Fruit fly (Drosophila melanogaster) whole organism, wandering third instar larva: ENCODE results near the gene Bacc.

ENCODE experiments used
- CG32264 ChIP-seq: fragments of 200-800 bp; sonication (Bioruptor generic); optimal IDR thresholded peaks from 2 replicates; lab custom pipeline; 2016; ENCODE audit warnings: missing biosample characterization, missing genetic modification characterization
- CG9705 ChIP-seq: fragments of 200-800 bp; sonication (Bioruptor generic); optimal IDR thresholded peaks from 2 replicates; lab custom pipeline; 2018; ENCODE audit warnings: missing biosample characterization, mild to moderate bottlenecking, missing genetic modification characterization
- Hnf4 ChIP-seq: fragments of 200-800 bp; sonication (Bioruptor generic); optimal IDR thresholded peaks from 2 replicates; lab custom pipeline; 2016; ENCODE audit warnings: missing biosample characterization, mild to moderate bottlenecking, missing genetic modification characterization
- Hr83 ChIP-seq: fragments of 200-300 bp; sonication (Bioruptor generic); optimal IDR thresholded peaks from 2 replicates; lab custom pipeline; 2016; ENCODE audit warnings: missing biosample characterization, mild to moderate bottlenecking, missing genetic modification characterization, moderate library complexity; ENCODE audit not compliant: poor library complexity, severe bottlenecking
- Mio ChIP-seq: sonication (Bioruptor generic); optimal IDR thresholded peaks from 2 replicates; lab custom pipeline; 2016; ENCODE audit warnings: missing biosample characterization, missing genetic modification characterization
- OdsH ChIP-seq: fragments of 200-800 bp; sonication (Bioruptor generic); optimal IDR thresholded peaks from 2 replicates; lab custom pipeline; 2016; ENCODE audit warnings: missing biosample characterization, mild to moderate bottlenecking, missing genetic modification characterization
- br ChIP-seq: fragments of 200-800 bp; sonication (Bioruptor generic); optimal IDR thresholded peaks from 2 replicates; lab custom pipeline; 2016; ENCODE audit warnings: missing biosample characterization, missing genetic modification characterization
- brk ChIP-seq: fragments of 200-800 bp; sonication (Bioruptor generic); optimal IDR thresholded peaks from 2 replicates; lab custom pipeline; 2016; ENCODE audit warnings: missing biosample characterization, mild to moderate bottlenecking, missing genetic modification characterization
- dsf ChIP-seq: sonication (Bioruptor generic); optimal IDR thresholded peaks from 2 replicates; lab custom pipeline; 2016; ENCODE audit warnings: missing biosample characterization, missing genetic modification characterization, borderline replicate concordance
- h ChIP-seq: fragments of 200-800 bp; sonication (Bioruptor generic); optimal IDR thresholded peaks from 3 replicates; lab custom pipeline; 2016; ENCODE audit warnings: missing biosample characterization, mild to moderate bottlenecking, missing genetic modification characterization
- jim ChIP-seq: fragments of 175-275, 200-325 bp; sonication (Bioruptor generic); optimal IDR thresholded peaks from 2 replicates; lab custom pipeline; 2016; ENCODE audit warnings: missing biosample characterization, mild to moderate bottlenecking, missing genetic modification characterization
- pan ChIP-seq: fragments of >200 bp; optimal IDR thresholded peaks from 2 replicates; lab custom pipeline; 2017
- sv ChIP-seq: fragments of 200-800 bp; sonication (Bioruptor generic); optimal IDR thresholded peaks from 3 replicates; lab custom pipeline; 2016; ENCODE audit warnings: missing biosample characterization, missing genetic modification characterization
- usp ChIP-seq: fragments of >200 bp; optimal IDR thresholded peaks from 2 replicates; lab custom pipeline; 2017; ENCODE audit warnings: missing biosample characterization, missing genetic modification characterization

DNA sequence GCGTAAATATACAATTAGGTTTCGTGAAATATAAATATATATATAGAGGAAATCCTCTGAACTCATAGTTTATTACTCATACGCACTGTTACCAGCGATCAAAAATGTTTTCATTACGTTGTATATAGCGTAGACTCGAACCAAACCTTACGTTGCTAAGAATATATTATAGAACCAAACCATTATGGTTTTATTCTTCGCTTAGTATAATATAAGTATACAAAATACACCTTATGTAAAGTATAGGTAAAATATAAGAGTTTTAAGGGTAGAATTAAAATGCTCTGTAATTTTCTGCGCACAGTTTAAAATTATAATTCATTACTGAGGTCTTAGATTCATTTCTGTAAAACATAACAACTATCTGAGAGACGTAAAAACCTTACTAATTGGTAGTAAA lies 27.8 kb upstream of the Bacc start:
- TF ChIP-seq br (GFP tag; lab: Kevin White, UChicago) (no peak), Hr83 (GFP tag; lab: Kevin White, UChicago) (no peak), usp (GFP tag; lab: Kevin White, UChicago) (no peak), brk (GFP tag; lab: Kevin White, UChicago) (no peak), Hnf4 (GFP tag; lab: Kevin White, UChicago) (no peak), Mio (GFP tag; lab: Kevin White, UChicago) (no peak), pan (lab: Kevin White, UChicago) (no peak), CG9705 (no peak), CG32264 (GFP tag; lab: Kevin White, UChicago) (no peak), h (no peak), OdsH (GFP tag; lab: Kevin White, UChicago) (no peak), dsf (GFP tag; lab: Kevin White, UChicago) (no peak), sv (GFP tag; lab: Kevin White, UChicago) (no peak), jim (GFP tag; lab: Kevin White, UChicago) (no peak)
